Worm (Caenorhabditis elegans): ENCODE results near the gene dmsr-5.

dmsr-5 gene

DNA sequence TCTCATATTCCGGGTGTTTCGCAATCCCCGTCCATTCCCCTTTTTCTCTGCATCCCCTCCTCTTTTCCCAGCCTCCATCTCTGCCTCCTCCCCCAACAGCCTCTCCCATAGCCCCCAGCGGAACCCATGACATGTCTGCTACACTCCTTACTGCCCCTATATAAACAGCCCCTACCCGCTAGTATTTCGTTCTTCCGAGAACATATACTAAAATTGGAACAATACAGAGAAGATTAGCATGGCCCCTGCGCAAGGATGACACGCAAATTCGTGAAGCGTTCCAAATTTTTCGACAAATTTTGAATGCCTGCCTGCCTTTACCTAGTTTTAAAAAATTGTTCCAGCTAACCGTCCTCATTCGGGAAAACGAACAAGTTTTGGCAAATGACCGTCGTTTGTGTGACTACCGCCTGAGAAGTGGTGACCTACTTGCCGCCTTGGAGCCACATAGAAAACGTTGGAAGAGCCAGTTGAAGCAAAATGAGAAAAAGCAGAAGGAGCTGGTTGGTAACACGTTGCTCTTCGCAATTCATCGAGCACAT is 5.5 kb downstream of the dmsr-5 start (continued):
- peak; percentile 48; the same call in 1 of the 2 replicates for TF ChIP-seq Y53F4B.3 (GFP tag; IDR thresholded peaks at IDR 0.05)
- TF ChIP-seq F39B2.1 (GFP tag; IDR thresholded peaks at IDR 0.05), result peak; percentile 84
- peak; percentile 90 for TF ChIP-seq ets-4 (GFP tag; optimal IDR thresholded peaks at IDR 0.05)
- peak; percentile 71 for TF ChIP-seq aptf-2 (GFP tag; conservative IDR thresholded peaks at IDR 0.05)
- TF ChIP-seq egl-18 (GFP tag; IDR thresholded peaks at IDR 0.05), result peak; percentile 91
- TF ChIP-seq F57A8.1 (GFP tag; optimal IDR thresholded peaks at IDR 0.05), result peak; percentile 93
- peak; percentile 97 for TF ChIP-seq F52B5.7 (tag; optimal IDR thresholded peaks at IDR 0.05)
- peak; percentile 80 for TF ChIP-seq nhr-179 (tag; optimal IDR thresholded peaks at IDR 0.05)
- TF ChIP-seq repo-1 (tag; optimal IDR thresholded peaks at IDR 0.05), result peak; percentile 97
- TF ChIP-seq somi-1 (GFP tag; optimal IDR thresholded peaks at IDR 0.05), result peak; percentile 92
- peak; percentile 89; the same call in 1 of the 2 replicates for TF ChIP-seq F37B4.10 (GFP tag; IDR thresholded peaks at IDR 0.05)
- TF ChIP-seq lin-54 (GFP tag; optimal IDR thresholded peaks at IDR 0.05), result peak; percentile 90
- peak; percentile 93 for TF ChIP-seq let-526 (GFP tag; IDR thresholded peaks at IDR 0.05)
- peak; percentile 88 for TF ChIP-seq madf-3 (GFP tag; IDR thresholded peaks at IDR 0.05)
- TF ChIP-seq attf-5 (GFP tag; optimal IDR thresholded peaks at IDR 0.05), result peak; percentile 93
- peak; percentile 85 for TF ChIP-seq B0261.1 (tag; optimal IDR thresholded peaks at IDR 0.05)
- peak; percentile 68 for TF ChIP-seq F33H1.4 (GFP tag; IDR thresholded peaks at IDR 0.05)
- peak; percentile 89 for TF ChIP-seq ceh-100 (GFP tag; IDR thresholded peaks at IDR 0.05)
- TF ChIP-seq F10E7.11 (tag; optimal IDR thresholded peaks at IDR 0.05), result peak; percentile 95
- TF ChIP-seq tbp1 (GFP tag; optimal IDR thresholded peaks at IDR 0.05), result peak; percentile 90
- peak; percentile 94 for TF ChIP-seq sea-2 (GFP tag; IDR thresholded peaks at IDR 0.05)
- peak; percentile 91 for TF ChIP-seq hlh-12 (tag; optimal IDR thresholded peaks at IDR 0.05)
- TF ChIP-seq madf-10 (tag; optimal IDR thresholded peaks at IDR 0.05), result peak; percentile 92
- TF ChIP-seq ekl-4 (GFP tag; IDR thresholded peaks at IDR 0.05), result peak; percentile 95
- TF ChIP-seq madf-6 (GFP tag; IDR thresholded peaks at IDR 0.05), result peak; percentile 86
- TF ChIP-seq T26A5.8 (tag; optimal IDR thresholded peaks at IDR 0.05), result peak; percentile 95
- TF ChIP-seq B0336.3 (GFP tag; IDR thresholded peaks at IDR 0.05), result peak; percentile 98
- peak; percentile 98 for TF ChIP-seq lin-40 (tag; optimal IDR thresholded peaks at IDR 0.05)
- TF ChIP-seq ceh-79 (tag; optimal IDR thresholded peaks at IDR 0.05), result peak; percentile 96
- peak; percentile 91 for TF ChIP-seq ztf-22 (GFP tag; optimal IDR thresholded peaks at IDR 0.05)
- peak; percentile 90 for TF ChIP-seq mes-4 (tag; optimal IDR thresholded peaks at IDR 0.05)
- TF ChIP-seq nfya-1 (tag; optimal IDR thresholded peaks at IDR 0.05; ENCODE audit: borderline replicate concordance, insufficient read depth), result no peak
- peak; percentile 85 for TF ChIP-seq egrh-3 (GFP tag; IDR thresholded peaks at IDR 0.05)
- TF ChIP-seq snpc-1.3 (tag; optimal IDR thresholded peaks at IDR 0.05; ENCODE audit: insufficient read depth), result peak; percentile 94
- TF ChIP-seq hmg-1.2 (GFP tag; IDR thresholded peaks at IDR 0.05), result peak; percentile 96
- TF ChIP-seq pbrm-1 (GFP tag; IDR thresholded peaks at IDR 0.05), result peak; percentile 92
- peak; percentile 94 for TF ChIP-seq nhr-90 (tag; optimal IDR thresholded peaks at IDR 0.05)
- TF ChIP-seq mel-28 (tag; optimal IDR thresholded peaks at IDR 0.05; ENCODE audit: borderline replicate concordance), result peak; percentile 90
- TF ChIP-seq ceh-58 (GFP tag; IDR thresholded peaks at IDR 0.05), result peak; percentile 86

- TF ChIP-seq lsl-1 (GFP tag; optimal IDR thresholded peaks at IDR 0.05), result no peak
- no peak for TF ChIP-seq C06A6.2 (GFP tag; conservative IDR thresholded peaks at IDR 0.05)
- TF ChIP-seq rec-8 (tag; optimal IDR thresholded peaks at IDR 0.05), result no peak
- no peak for TF ChIP-seq snpc-4 (GFP tag; optimal IDR thresholded peaks at IDR 0.05)
- TF ChIP-seq snpc-4 (tag; optimal IDR thresholded peaks at IDR 0.05), result peak in 1 of 4 experiments; percentile 11
- no peak for TF ChIP-seq lin-35 (GFP tag; optimal IDR thresholded peaks at IDR 0.05)
- TF ChIP-seq dox-1 (GFP tag; IDR thresholded peaks at IDR 0.05), result no peak
These were observed 7.4 kb downstream of the dmsr-5 start, which contains the start of gene col-94 for ce11 chrIII:10987561-10988184. Gene col-94, minus strand, starts transcription at chrIII:10987873.

Data from whole organism, young adult.